Fruit fly (Drosophila melanogaster): ENCODE results near the gene CG34428.

CG34428 gene

dm6 chr3L:13015195-13015822 lies 46.2 kb upstream of the CG34428 start, which contains the start of gene MICAL-like (continued):
- no peak for TF ChIP-seq p53 (GFP tag; optimal IDR thresholded peaks at IDR 0.05)
- TF ChIP-seq lab (GFP tag; optimal IDR thresholded peaks at IDR 0.05) = no peak
- peak; percentile 82 for TF ChIP-seq Bgb (GFP tag; IDR thresholded peaks at IDR 0.05; ENCODE audit: partially characterized antibody)
- no peak for TF ChIP-seq sima (GFP tag; optimal IDR thresholded peaks at IDR 0.05)
- TF ChIP-seq CG3847 (GFP tag; IDR thresholded peaks at IDR 0.05) = no peak; the same call in 1 of the 2 replicates
- no peak for TF ChIP-seq pan (optimal IDR thresholded peaks at IDR 0.05)
- peak in 1 of 2 experiments; percentile 8 for TF ChIP-seq pan (GFP tag; optimal IDR thresholded peaks at IDR 0.05 in 1 of 2, IDR thresholded peaks at IDR 0.05 in 1 of 2)
- TF ChIP-seq HLH4C (GFP tag; IDR thresholded peaks at IDR 0.05; ENCODE audit: partially characterized antibody) = peak; percentile 79
- no peak for TF ChIP-seq CG6254 (GFP tag; optimal IDR thresholded peaks at IDR 0.05)
- TF ChIP-seq zen2 (GFP tag; IDR thresholded peaks at IDR 0.05; ENCODE audit: partially characterized antibody) = peak; percentile 85
- TF ChIP-seq CG9437 (GFP tag; optimal IDR thresholded peaks at IDR 0.05) = peak; percentile 6
- TF ChIP-seq CG11695 (GFP tag; IDR thresholded peaks at IDR 0.05) = no peak
- TF ChIP-seq NC2β (GFP tag; optimal IDR thresholded peaks at IDR 0.05) = no peak
- no peak for TF ChIP-seq fd3F (GFP tag; optimal IDR thresholded peaks at IDR 0.05)
- TF ChIP-seq dpn (GFP tag; optimal IDR thresholded peaks at IDR 0.05) = peak in 1 of 2 experiments; percentile 21
- TF ChIP-seq Xbp1 (GFP tag; optimal IDR thresholded peaks at IDR 0.05) = peak; percentile 21
- no peak for TF ChIP-seq Gsc (GFP tag; IDR thresholded peaks at IDR 0.05)
- no peak for TF ChIP-seq Gug (GFP tag; IDR thresholded peaks at IDR 0.05)
- TF ChIP-seq ci (GFP tag; IDR thresholded peaks at IDR 0.05) = peak; percentile 56; the same call in 1 of the 3 replicates
- no peak for TF ChIP-seq Mes4 (GFP tag; optimal IDR thresholded peaks at IDR 0.05)
- TF ChIP-seq slou (GFP tag; optimal IDR thresholded peaks at IDR 0.05) = no peak
- TF ChIP-seq bowl (GFP tag; IDR thresholded peaks at IDR 0.05) = no peak
- TF ChIP-seq CG16815 (GFP tag; optimal IDR thresholded peaks at IDR 0.05) = no peak
- no peak for TF ChIP-seq Tbp (GFP tag; optimal IDR thresholded peaks at IDR 0.05)
- no peak for TF ChIP-seq CG7839 (tag; optimal IDR thresholded peaks at IDR 0.05)
- TF ChIP-seq CG9876 (GFP tag; optimal IDR thresholded peaks at IDR 0.05) = no peak
- peak; percentile 2 for TF ChIP-seq CG15073 (GFP tag; optimal IDR thresholded peaks at IDR 0.05)
- TF ChIP-seq fd64A (GFP tag; optimal IDR thresholded peaks at IDR 0.05) = no peak
- no peak for TF ChIP-seq CG7928 (GFP tag; optimal IDR thresholded peaks at IDR 0.05)
- TF ChIP-seq bbx (GFP tag; IDR thresholded peaks at IDR 0.05; ENCODE audit: partially characterized antibody) = peak; percentile 72
- no peak for TF ChIP-seq CG1792 (GFP tag; optimal IDR thresholded peaks at IDR 0.05)
- no peak for TF ChIP-seq CG30020 (tag; optimal IDR thresholded peaks at IDR 0.05)
- TF ChIP-seq CG34422 (GFP tag; IDR thresholded peaks at IDR 0.05) = peak; percentile 27; the same call in 1 of the 3 replicates
- TF ChIP-seq CG2889 (GFP tag; IDR thresholded peaks at IDR 0.05) = no peak
- TF ChIP-seq CG1233 (GFP tag; optimal IDR thresholded peaks at IDR 0.05) = no peak
- no peak for TF ChIP-seq caup (GFP tag; optimal IDR thresholded peaks at IDR 0.05; ENCODE audit: severe bottlenecking)
- peak; percentile 40; the same call in 1 of the 2 replicates for TF ChIP-seq CG14014 (GFP tag; IDR thresholded peaks at IDR 0.05)
- TF ChIP-seq CTCF (GFP tag; optimal IDR thresholded peaks at IDR 0.05) = no peak
- TF ChIP-seq YL-1 (GFP tag; optimal IDR thresholded peaks at IDR 0.05) = no peak
- TF ChIP-seq BtbVII (GFP tag; optimal IDR thresholded peaks at IDR 0.05) = no peak
- no peak for TF ChIP-seq CG17829 (tag; optimal IDR thresholded peaks at IDR 0.05)
- no peak for TF ChIP-seq Poxn (GFP tag; IDR thresholded peaks at IDR 0.05)
- TF ChIP-seq CG11398 (GFP tag; optimal IDR thresholded peaks at IDR 0.05) = no peak
- no peak for TF ChIP-seq C15 (GFP tag; IDR thresholded peaks at IDR 0.05)
- no peak for TF ChIP-seq zfh1 (GFP tag; IDR thresholded peaks at IDR 0.05)
- no peak for TF ChIP-seq Hr78 (GFP tag; optimal IDR thresholded peaks at IDR 0.05)
- TF ChIP-seq Dad (GFP tag; optimal IDR thresholded peaks at IDR 0.05) = peak; percentile 26
- TF ChIP-seq CG8765 (GFP tag; IDR thresholded peaks at IDR 0.05) = no peak
- no peak for TF ChIP-seq CG18764 (GFP tag; optimal IDR thresholded peaks at IDR 0.05)
- TF ChIP-seq luna (GFP tag; optimal IDR thresholded peaks at IDR 0.05) = no peak
- no peak for TF ChIP-seq CG34376 (GFP tag; optimal IDR thresholded peaks at IDR 0.05)

All from whole organism, embryonic.